Worm (Caenorhabditis elegans) whole organism, mixed stage, embryonic: Measurements from ENCODE around the gene nspc-1.
"Not testable (repeated sequence)": the region's sequence is repeated elsewhere in the genome, so short reads cannot be mapped to it uniquely, and the experiment has no call there.

Experiments used
- drap-1 ChIP-seq: fragments of 200-800 bp; sonication (Bioruptor generic); optimal IDR thresholded peaks from 3 replicates; lab custom pipeline; 2018; ENCODE audit warnings: mild to moderate bottlenecking, missing genetic modification characterization, missing compliant biosample characterization
- nhr-76 ChIP-seq: sonication (generic microtip); optimal IDR thresholded peaks from 2 replicates; lab custom pipeline; 2017; ENCODE audit warnings: missing biosample characterization, missing genetic modification characterization
- unc-62 ChIP-seq: fragments of 150-350 bp; optimal IDR thresholded peaks from 2 replicates; lab custom pipeline; 2014; ENCODE audit warnings: missing biosample characterization, missing genetic modification reagents, missing genetic modification characterization

DNA sequence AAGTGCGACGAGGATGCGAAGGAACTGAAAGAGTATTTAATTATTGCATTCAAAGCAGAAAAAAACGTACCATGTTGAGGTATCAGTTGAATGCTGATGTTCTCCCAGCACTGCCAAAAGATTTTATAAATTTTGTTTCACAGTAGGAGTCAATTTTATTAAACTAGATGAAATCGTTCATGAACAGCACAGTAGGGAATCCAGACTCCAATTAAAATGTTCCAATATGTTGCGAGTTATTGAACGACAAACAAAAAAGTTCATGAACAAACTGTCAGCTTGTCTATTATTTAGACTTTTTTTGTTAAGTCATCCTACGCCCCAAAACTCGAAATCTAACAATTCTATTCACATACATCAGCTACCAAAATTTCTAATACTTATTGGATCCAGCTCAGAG, at the start of gene nspc-1:
- not testable (repeated sequence) for TF ChIP-seq unc-62; nhr-76 (tag; lab: Kevin White, UChicago); drap-1
